Fruit fly (Drosophila melanogaster) whole organism, embryonic: Measurements from ENCODE around the gene CG18766.

Experiments used
- BEAF-32 ChIP-seq: fragments of 200-800 bp; sonication (Bioruptor generic); optimal IDR thresholded peaks from 3 replicates; lab custom pipeline; 2017; ENCODE audit warnings: missing biosample characterization, missing genetic modification characterization, mild to moderate bottlenecking, moderate library complexity, missing genetic modification reagents
- C15 ChIP-seq: fragments of 200-800 bp; sonication (Bioruptor generic); IDR thresholded peaks from 3 replicates; pipeline ENCODE4 v1.3.6; 2022; ENCODE audit warnings: missing biosample characterization, missing genetic modification characterization
- CG10209 ChIP-seq: fragments of 200-800 bp; sonication (Bioruptor generic); optimal IDR thresholded peaks from 3 replicates; lab custom pipeline; 2017; ENCODE audit warnings: missing biosample characterization, mild to moderate bottlenecking, missing genetic modification characterization, missing genetic modification reagents
- CG10366 ChIP-seq: fragments of 200-800 bp; sonication (Bioruptor generic); IDR thresholded peaks from 2 replicates; pipeline ENCODE4 v1.3.6; 2022; ENCODE audit warnings: missing biosample characterization, missing genetic modification characterization
- CG10431 ChIP-seq: fragments of 200-800 bp; sonication (Bioruptor generic); optimal IDR thresholded peaks from 3 replicates; lab custom pipeline; 2018; ENCODE audit warnings: missing biosample characterization, mild to moderate bottlenecking, missing genetic modification characterization
- CG10565 ChIP-seq: fragments of 200-800 bp; sonication (Bioruptor generic); optimal IDR thresholded peaks from 3 replicates; lab custom pipeline; 2016; ENCODE audit warnings: missing biosample characterization, mild to moderate bottlenecking, missing genetic modification characterization
- CG11695 ChIP-seq: fragments of 200-800 bp; sonication (Bioruptor generic); IDR thresholded peaks from 3 replicates; pipeline ENCODE4 v1.3.6; 2022; ENCODE audit warnings: missing biosample characterization, missing genetic modification characterization
- CG1233 ChIP-seq: fragments of 200-800 bp; sonication (Bioruptor generic); optimal IDR thresholded peaks from 4 replicates; lab custom pipeline; 2018; ENCODE audit warnings: missing biosample characterization, mild to moderate bottlenecking, missing genetic modification characterization
- CG15011 ChIP-seq: fragments of 200-800 bp; sonication (Bioruptor generic); optimal IDR thresholded peaks from 3 replicates; lab custom pipeline; 2018; ENCODE audit warnings: missing biosample characterization, mild to moderate bottlenecking, missing genetic modification characterization
- CG17361 ChIP-seq: fragments of 200-800 bp; sonication (Bioruptor generic); IDR thresholded peaks from 3 replicates; pipeline ENCODE4 v1.3.6; 2022; ENCODE audit warnings: missing biosample characterization, missing genetic modification characterization
- CG17829 ChIP-seq: fragments of 200-800 bp; optimal IDR thresholded peaks from 2 replicates; lab custom pipeline; 2019; ENCODE audit warnings: missing biosample characterization, mild to moderate bottlenecking, missing genetic modification characterization, moderate library complexity
- CG18764 ChIP-seq: fragments of 200-800 bp; sonication (Bioruptor generic); optimal IDR thresholded peaks from 3 replicates; lab custom pipeline; 2016; ENCODE audit warnings: missing biosample characterization, missing genetic modification characterization
- CG2678 ChIP-seq: fragments of 200-800 bp; sonication (Bioruptor generic); optimal IDR thresholded peaks from 3 replicates; lab custom pipeline; 2019; ENCODE audit warnings: missing biosample characterization, mild to moderate bottlenecking, missing genetic modification characterization, moderate library complexity
- CG30403 ChIP-seq: fragments of 200-800 bp; sonication (Bioruptor generic); optimal IDR thresholded peaks from 3 replicates; lab custom pipeline; 2016; ENCODE audit warnings: missing biosample characterization, missing genetic modification characterization
- CG33557 ChIP-seq: fragments of 200-800 bp; sonication (Bioruptor generic); optimal IDR thresholded peaks from 2 replicates; lab custom pipeline; 2019; ENCODE audit warnings: missing biosample characterization, mild to moderate bottlenecking, missing genetic modification characterization, moderate library complexity
- CG3847 ChIP-seq: fragments of 200-800 bp; sonication (Bioruptor generic); IDR thresholded peaks from 2 replicates; pipeline ENCODE4 v1.3.6; 2022; ENCODE audit warnings: missing biosample characterization, missing genetic modification characterization
- CG4360 ChIP-seq: fragments of 200-800 bp; sonication (Bioruptor generic); IDR thresholded peaks from 2 replicates; pipeline ENCODE4 v1.3.6; 2022; ENCODE audit warnings: missing biosample characterization, missing genetic modification characterization
- CG43689 ChIP-seq: fragments of 200-800 bp; sonication (Bioruptor generic); IDR thresholded peaks from 2 replicates; pipeline ENCODE4 v1.3.6; 2022; ENCODE audit warnings: missing biosample characterization, missing genetic modification characterization
- CG6272 ChIP-seq: fragments of 200-800 bp; sonication (Bioruptor generic); IDR thresholded peaks from 2 replicates; pipeline ENCODE4 v1.3.6; 2022; ENCODE audit warnings: missing biosample characterization, missing genetic modification characterization
- CG8388 ChIP-seq: fragments of 200-800 bp; sonication (Bioruptor generic); optimal IDR thresholded peaks from 2 replicates; lab custom pipeline; 2019; ENCODE audit warnings: missing biosample characterization, mild to moderate bottlenecking, missing genetic modification characterization, moderate library complexity
- CG8924 ChIP-seq: fragments of 200-800 bp; optimal IDR thresholded peaks from 3 replicates; lab custom pipeline; 2019; ENCODE audit warnings: missing biosample characterization, mild to moderate bottlenecking, missing genetic modification characterization, moderate library complexity
- CHES-1-like ChIP-seq: fragments of 200-800 bp; sonication (Bioruptor generic); optimal IDR thresholded peaks from 2 replicates; lab custom pipeline; 2016; ENCODE audit warnings: missing biosample characterization, missing genetic modification characterization
- Chrac-16 ChIP-seq: fragments of 200-800 bp; sonication (Bioruptor generic); optimal IDR thresholded peaks from 3 replicates; lab custom pipeline; 2016; ENCODE audit warnings: missing biosample characterization, missing genetic modification characterization
- CkIIα-i1 ChIP-seq: fragments of 200-800 bp; sonication (Bioruptor generic); IDR thresholded peaks from 2 replicates; pipeline ENCODE4 v1.3.6; 2022; ENCODE audit warnings: missing biosample characterization, missing genetic modification characterization
- D ChIP-seq, 2 experiments: fragments of 200-800 bp in 1 of 2; fragments of >200 bp in 1 of 2; sonication (Bioruptor generic) in 1 of 2; optimal IDR thresholded peaks; 2 replicates in 1 of 2; 3 replicates in 1 of 2; lab custom pipeline; 2017; ENCODE audit warnings: mild to moderate bottlenecking in 1 of 2, missing biosample characterization in 1 of 2, missing genetic modification characterization in 1 of 2, missing genetic modification reagents in 1 of 2
- Dad ChIP-seq: fragments of 200-800 bp; sonication (Bioruptor generic); optimal IDR thresholded peaks from 3 replicates; lab custom pipeline; 2016; ENCODE audit warnings: missing biosample characterization, missing genetic modification characterization
- Dip3 ChIP-seq: fragments of 200-800 bp; sonication (Bioruptor generic); optimal IDR thresholded peaks from 3 replicates; lab custom pipeline; 2016; ENCODE audit warnings: missing biosample characterization, missing genetic modification characterization
- Elba2 ChIP-seq: fragments of 200-800 bp; sonication (Bioruptor generic); optimal IDR thresholded peaks from 3 replicates; lab custom pipeline; 2016; ENCODE audit warnings: missing biosample characterization, missing genetic modification characterization
- Ets65A ChIP-seq: fragments of 200-800 bp; sonication (Bioruptor generic); peaks from one replicate; lab custom pipeline; 2016; ENCODE audit warnings: missing biosample characterization, missing genetic modification characterization
- Ets97D ChIP-seq: fragments of 200-800 bp; sonication (Bioruptor generic); optimal IDR thresholded peaks from 3 replicates; lab custom pipeline; 2016; ENCODE audit warnings: missing biosample characterization, missing genetic modification characterization
- HLH3B ChIP-seq: fragments of 200-800 bp; sonication (Bioruptor generic); IDR thresholded peaks from 2 replicates; pipeline ENCODE4 v1.3.6; 2022; ENCODE audit warnings: missing biosample characterization, missing genetic modification characterization
- HLH4C ChIP-seq: fragments of 200-800 bp; sonication (Bioruptor generic); IDR thresholded peaks from 3 replicates; pipeline ENCODE4 v1.3.6; 2022; ENCODE audit warnings: missing biosample characterization, missing genetic modification characterization; ENCODE audit not compliant: partially characterized antibody
- Hey ChIP-seq: fragments of 200-800 bp; sonication (Bioruptor generic); optimal IDR thresholded peaks from 3 replicates; lab custom pipeline; 2018; ENCODE audit warnings: missing biosample characterization, mild to moderate bottlenecking, missing genetic modification characterization
- Lim3 ChIP-seq: fragments of 200-800 bp; sonication (Bioruptor generic); IDR thresholded peaks from 2 replicates; pipeline ENCODE4 v1.3.6; 2022; ENCODE audit warnings: missing biosample characterization, missing genetic modification characterization
- ase ChIP-seq: fragments of 200-800 bp; sonication (Bioruptor generic); IDR thresholded peaks from 3 replicates; pipeline ENCODE4 v1.3.6; 2022; ENCODE audit warnings: missing biosample characterization, missing genetic modification characterization
- bab2 ChIP-seq: fragments of 200-800 bp; sonication (Bioruptor generic); optimal IDR thresholded peaks from 2 replicates; lab custom pipeline; 2016; ENCODE audit warnings: missing biosample characterization, missing genetic modification characterization
- bcd ChIP-seq: fragments of 200-800 bp; sonication (Bioruptor generic); optimal IDR thresholded peaks from 2 replicates; lab custom pipeline; 2017; ENCODE audit warnings: missing biosample characterization, mild to moderate bottlenecking, missing genetic modification characterization
- bowl ChIP-seq: fragments of 200-800 bp; sonication (Bioruptor generic); IDR thresholded peaks from 2 replicates; pipeline ENCODE4 v1.3.6; 2022; ENCODE audit warnings: missing biosample characterization, missing genetic modification characterization
- br ChIP-seq: fragments of >200 bp; optimal IDR thresholded peaks from 2 replicates; lab custom pipeline; 2017
- cato ChIP-seq: fragments of 200-800 bp; sonication (Bioruptor generic); optimal IDR thresholded peaks from 2 replicates; lab custom pipeline; 2016; ENCODE audit warnings: missing biosample characterization, missing genetic modification characterization, borderline replicate concordance
- ci ChIP-seq: fragments of 200-800 bp; sonication (Bioruptor generic); IDR thresholded peaks from 3 replicates; pipeline ENCODE4 v1.3.6; 2022; ENCODE audit warnings: missing biosample characterization, missing genetic modification characterization
- crol ChIP-seq: fragments of 200-800 bp; sonication (Bioruptor generic); IDR thresholded peaks from 2 replicates; pipeline ENCODE4 v1.3.6; 2022; ENCODE audit warnings: missing biosample characterization, missing genetic modification characterization
- gce ChIP-seq: fragments of 200-800 bp; sonication (Bioruptor generic); IDR thresholded peaks from 3 replicates; pipeline ENCODE4 v1.3.6; 2022; ENCODE audit warnings: missing biosample characterization, missing genetic modification characterization
- gsb ChIP-seq: fragments of 200-800 bp; sonication (Bioruptor generic); IDR thresholded peaks from 2 replicates; pipeline ENCODE4 v1.3.6; 2022; ENCODE audit warnings: missing biosample characterization, missing genetic modification characterization
- jumu ChIP-seq: fragments of 200-800 bp; sonication (Bioruptor generic); optimal IDR thresholded peaks from 3 replicates; lab custom pipeline; 2016; ENCODE audit warnings: missing biosample characterization, missing genetic modification characterization
- lmd ChIP-seq: fragments of 200-800 bp; sonication (Bioruptor generic); IDR thresholded peaks from 2 replicates; pipeline ENCODE4 v1.3.6; 2022; ENCODE audit warnings: missing biosample characterization, missing genetic modification characterization
- mirr ChIP-seq: fragments of 200-800 bp; sonication (Bioruptor generic); optimal IDR thresholded peaks from 3 replicates; lab custom pipeline; 2018; ENCODE audit warnings: missing biosample characterization, mild to moderate bottlenecking, missing genetic modification characterization
- p53 ChIP-seq: fragments of 200-800 bp; sonication (Bioruptor generic); optimal IDR thresholded peaks from 2 replicates; lab custom pipeline; 2016; ENCODE audit warnings: missing biosample characterization, missing genetic modification characterization
- row ChIP-seq: fragments of 200-800 bp; sonication (Bioruptor generic); IDR thresholded peaks from 3 replicates; pipeline ENCODE4 v1.3.6; 2022; ENCODE audit warnings: missing biosample characterization, missing genetic modification characterization
- slbo ChIP-seq: fragments of 200-800 bp; sonication (Bioruptor generic); IDR thresholded peaks from 2 replicates; pipeline ENCODE4 v1.3.6; 2022; ENCODE audit warnings: missing biosample characterization, missing genetic modification characterization
- stc ChIP-seq: fragments of 200-800 bp; sonication (Bioruptor generic); IDR thresholded peaks from 2 replicates; pipeline ENCODE4 v1.3.6; 2022; ENCODE audit warnings: missing biosample characterization, missing genetic modification characterization
- tll ChIP-seq, 2 experiments: fragments of 200-800 bp in 1 of 2; fragments of >200 bp in 1 of 2; sonication (Bioruptor generic) in 1 of 2; optimal IDR thresholded peaks; 2 replicates each; lab custom pipeline; 2017 to 2019; ENCODE audit warnings: missing biosample characterization in 2 of 2, missing genetic modification characterization in 2 of 2, mild to moderate bottlenecking in 1 of 2, moderate library complexity in 1 of 2

The CG18766 gene

dm6 chr3R:27246264-27246663, 1.2 kb upstream of the CG18766 start (continued):
- TF ChIP-seq ci (GFP tag; lab: Robert Waterston, UW) (peak; percentile 59; the same call in 2 of the 3 replicates), br (no peak), tll (GFP tag; optimal IDR thresholded peaks at IDR 0.05; lab: Kevin White, UChicago) (no peak), CG10431 (GFP tag; lab: Kevin White, UChicago) (peak; percentile 27), stc (GFP tag; lab: Robert Waterston, UW) (peak; percentile 80), CG18764 (GFP tag; lab: Kevin White, UChicago) (peak; percentile 27), CG8388 (GFP tag; lab: Kevin White, UChicago) (peak; percentile 90), CG33557 (GFP tag; lab: Kevin White, UChicago) (peak; percentile 89), ase (GFP tag; lab: Robert Waterston, UW) (peak; percentile 51; the same call in 2 of the 3 replicates), gce (GFP tag; lab: Robert Waterston, UW) (peak; percentile 33; the same call in 1 of the 3 replicates), Elba2 (GFP tag; lab: Kevin White, UChicago) (no peak), HLH3B (peak; percentile 69), CG10565 (GFP tag; lab: Kevin White, UChicago) (no peak), CG10209 (GFP tag; lab: Kevin White, UChicago) (peak; percentile 78), bcd (peak; percentile 67), CHES-1-like (GFP tag; lab: Kevin White, UChicago) (no peak), HLH4C (no peak), gsb (no peak), CG30403 (GFP tag; lab: Kevin White, UChicago) (peak; percentile 77), mirr (GFP tag; lab: Kevin White, UChicago) (no peak), Ets65A (GFP tag; lab: Kevin White, UChicago) (no peak), Ets97D (no peak), C15 (no peak), bowl (GFP tag; lab: Robert Waterston, UW) (0 out of 2 replicates have a peak, but pooled peaks have one; percentile 6), Hey (tag; lab: Kevin White, UChicago) (no peak), Dip3 (GFP tag; lab: Kevin White, UChicago) (no peak), CG3847 (peak; percentile 45), crol (GFP tag; lab: Robert Waterston, UW) (no peak), CG43689 (GFP tag; lab: Robert Waterston, UW) (no peak), row (GFP tag; lab: Robert Waterston, UW) (peak; percentile 75), CG4360 (no peak), CG2678 (tag; lab: Kevin White, UChicago) (peak; percentile 90), cato (GFP tag; lab: Kevin White, UChicago) (peak; percentile 41), CG17829 (tag; lab: Kevin White, UChicago) (peak; percentile 93), Dad (GFP tag; lab: Kevin White, UChicago) (no peak), Chrac-16 (GFP tag; lab: Kevin White, UChicago) (peak; percentile 69), CG11695 (GFP tag; lab: Robert Waterston, UW) (peak; percentile 89; the same call in 2 of the 3 replicates), BEAF-32 (no peak), CkIIα-i1 (GFP tag; lab: Robert Waterston, UW) (no peak), lmd (GFP tag; lab: Robert Waterston, UW) (peak; percentile 69), D (optimal IDR thresholded peaks at IDR 0.05; lab: Kevin White, UChicago) (no peak), D (GFP tag; optimal IDR thresholded peaks at IDR 0.05; lab: Kevin White, UChicago) (peak; percentile 72), bab2 (GFP tag; lab: Kevin White, UChicago) (no peak), p53 (no peak), CG8924 (tag; lab: Kevin White, UChicago) (peak; percentile 94), CG6272 (GFP tag; lab: Robert Waterston, UW) (no peak), CG17361 (GFP tag; lab: Robert Waterston, UW) (peak; percentile 94), CG15011 (peak; percentile 71), jumu (GFP tag; lab: Kevin White, UChicago) (no peak), Lim3 (no peak), slbo (GFP tag; lab: Robert Waterston, UW) (peak; percentile 67), CG10366 (0 out of 2 replicates have a peak, but pooled peaks have one; percentile 12), CG1233 (GFP tag; lab: Kevin White, UChicago) (peak; percentile 75)
